Worm (Caenorhabditis elegans) whole organism, mixed stage, embryonic: ENCODE results near the gene K07H8.2.

ENCODE experiments used
- M03D4.4 ChIP-seq: sonication (generic microtip); optimal IDR thresholded peaks from 2 replicates; lab custom pipeline; 2017; ENCODE audit warnings: mild to moderate bottlenecking, missing genetic modification characterization, missing compliant biosample characterization
- blmp-1 ChIP-seq: fragments of 150-350 bp; optimal IDR thresholded peaks from 2 replicates; lab custom pipeline; 2014; ENCODE audit warnings: missing biosample characterization, missing genetic modification characterization
- cnd-1 ChIP-seq: fragments of 200-800 bp; sonication (Bioruptor generic); optimal IDR thresholded peaks from 2 replicates; lab custom pipeline; 2018; ENCODE audit warnings: mild to moderate bottlenecking, missing genetic modification characterization, missing compliant biosample characterization
- elt-3 ChIP-seq: fragments of 150-350 bp; optimal IDR thresholded peaks from 2 replicates; lab custom pipeline; 2014; ENCODE audit warnings: missing biosample characterization, missing genetic modification characterization
- lin-32 ChIP-seq: fragments of 200-800 bp; sonication (Bioruptor generic); optimal IDR thresholded peaks from 2 replicates; lab custom pipeline; 2018; ENCODE audit warnings: mild to moderate bottlenecking, missing genetic modification characterization, missing compliant biosample characterization
- mab-5 ChIP-seq: fragments of 150-350 bp; optimal IDR thresholded peaks from 2 replicates; lab custom pipeline; 2014; ENCODE audit warnings: missing biosample characterization, missing genetic modification characterization

DNA sequence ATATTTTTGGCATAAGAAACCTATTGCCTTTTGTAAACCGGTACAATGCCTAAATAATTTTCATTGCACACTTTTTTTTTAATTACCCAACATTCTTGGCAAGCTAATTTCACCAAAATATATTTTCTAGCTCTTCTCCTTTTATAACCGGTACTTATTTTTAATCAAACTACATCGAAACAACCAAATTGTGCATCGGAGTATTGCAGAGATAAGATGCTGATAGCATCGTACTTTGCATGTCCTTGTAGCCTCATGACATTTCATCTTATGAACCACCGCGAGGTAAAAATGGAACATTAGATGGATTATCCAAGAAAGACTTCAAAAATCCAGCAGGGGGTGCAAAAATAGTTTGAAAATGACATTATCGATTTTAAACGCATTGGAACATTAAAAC is 36.1 kb upstream of the K07H8.2 start:
- TF ChIP-seq mab-5 (no peak), blmp-1 (tag; lab: Kevin White, UChicago) (no peak), elt-3 (tag; lab: Kevin White, UChicago) (no peak), cnd-1 (no peak), M03D4.4 (tag; lab: Kevin White, UChicago) (no peak), lin-32 (GFP tag; lab: Kevin White, UChicago) (no peak)
